Worm (Caenorhabditis elegans): Measurements from ENCODE around the gene srw-67.

The srw-67 gene

DNA sequence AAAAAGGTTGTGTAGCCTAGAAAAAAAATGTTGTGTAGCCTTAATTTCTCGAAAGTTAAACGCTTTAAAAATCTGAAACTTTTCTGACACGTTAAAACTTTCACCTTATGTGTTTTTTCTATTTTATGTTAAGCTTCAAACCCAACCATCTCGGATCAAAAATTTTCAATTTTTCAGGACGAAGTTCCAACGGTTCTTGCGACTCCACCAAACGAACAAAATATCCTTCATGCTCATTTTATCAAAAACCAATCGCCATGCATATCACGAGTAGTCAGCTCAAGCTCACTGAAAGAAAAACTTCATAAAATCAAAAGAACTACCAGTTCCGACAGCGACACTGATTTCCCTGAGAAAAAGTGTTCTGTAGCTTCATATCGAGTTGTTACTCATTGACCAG is 19.0 kb downstream of the srw-67 start:
- no peak for TF ChIP-seq ceh-82 (tag; optimal IDR thresholded peaks at IDR 0.05)
- no peak for TF ChIP-seq fkh-10 (GFP tag; optimal IDR thresholded peaks at IDR 0.05)
- TF ChIP-seq tbx-2 (tag; optimal IDR thresholded peaks at IDR 0.05) = no peak
- TF ChIP-seq aha-1 (tag; optimal IDR thresholded peaks at IDR 0.05) = no peak
- no peak for TF ChIP-seq snu-23 (GFP tag; optimal IDR thresholded peaks at IDR 0.05)
- no peak for TF ChIP-seq isw-1 (GFP tag; IDR thresholded peaks at IDR 0.05)
- no peak for TF ChIP-seq mdl-1 (tag; optimal IDR thresholded peaks at IDR 0.05)
- TF ChIP-seq dpl-1 (GFP tag; optimal IDR thresholded peaks at IDR 0.05) = no peak
- no peak for TF ChIP-seq efl-1 (optimal IDR thresholded peaks at IDR 0.05)
- no peak for TF ChIP-seq efl-1 (GFP tag; optimal IDR thresholded peaks at IDR 0.05 in 1 of 2)
- no peak for TF ChIP-seq nhr-12 (tag; optimal IDR thresholded peaks at IDR 0.05)

DNA sequence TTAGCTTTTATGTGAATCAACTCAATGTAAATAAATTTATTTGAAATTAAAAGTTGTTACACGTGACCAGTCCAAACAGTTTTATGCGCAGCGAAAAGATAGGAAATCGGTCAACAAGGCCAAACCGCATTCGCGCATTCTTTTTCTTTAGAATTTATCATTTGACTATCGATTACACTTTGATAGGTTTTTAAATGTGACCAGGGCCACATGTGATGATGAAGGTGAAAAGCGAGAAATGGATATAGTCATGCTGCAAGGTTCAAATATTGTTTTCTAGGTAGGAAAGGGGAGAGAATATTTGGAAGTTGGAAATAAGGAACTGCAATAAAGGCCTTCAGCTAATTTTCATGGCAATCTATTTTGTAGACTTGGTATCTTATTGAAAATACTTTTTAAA is 19.5 kb downstream of the srw-67 start:
- TF ChIP-seq nhr-47 (tag; optimal IDR thresholded peaks at IDR 0.05) (peak; percentile 57), nhr-71 (tag; optimal IDR thresholded peaks at IDR 0.05) (peak; percentile 80), ceh-82 (tag; optimal IDR thresholded peaks at IDR 0.05) (no peak), lin-15B (tag; optimal IDR thresholded peaks at IDR 0.05) (no peak), nhr-12 (tag; optimal IDR thresholded peaks at IDR 0.05) (no peak), isw-1 (GFP tag; IDR thresholded peaks at IDR 0.05) (no peak), snu-23 (GFP tag; optimal IDR thresholded peaks at IDR 0.05) (peak; percentile 74), nhr-237 (tag; optimal IDR thresholded peaks at IDR 0.05) (no peak), unc-62 (GFP tag; optimal IDR thresholded peaks at IDR 0.05) (no peak), fkh-10 (GFP tag; optimal IDR thresholded peaks at IDR 0.05) (no peak), aly-2 (tag; optimal IDR thresholded peaks at IDR 0.05) (no peak), ceh-88 (GFP tag; IDR thresholded peaks at IDR 0.05) (no peak; the same call in 1 of the 2 replicates), efl-3 (GFP tag; optimal IDR thresholded peaks at IDR 0.05) (no peak), unc-86 (tag; optimal IDR thresholded peaks at IDR 0.05) (no peak), Y116A8C.19 (tag; optimal IDR thresholded peaks at IDR 0.05; ENCODE audit: borderline replicate concordance) (no peak), xbp-1 (tag; optimal IDR thresholded peaks at IDR 0.05) (no peak), nhr-20 (tag; optimal IDR thresholded peaks at IDR 0.05) (peak; percentile 80), pqm-1 (tag; optimal IDR thresholded peaks at IDR 0.05) (no peak), rnt-1 (tag; optimal IDR thresholded peaks at IDR 0.05) (no peak), ztf-4 (tag; optimal IDR thresholded peaks at IDR 0.05) (peak; percentile 67), elt-2 (tag; optimal IDR thresholded peaks at IDR 0.05) (no peak), lin-35 (GFP tag; optimal IDR thresholded peaks at IDR 0.05) (peak in 1 of 2 experiments; percentile 84), snpc-4 (tag; optimal IDR thresholded peaks at IDR 0.05) (no peak), ceh-63 (GFP tag; optimal IDR thresholded peaks at IDR 0.05) (no peak), mep-1 (tag; optimal IDR thresholded peaks at IDR 0.05) (peak; percentile 58), lin-14 (GFP tag; optimal IDR thresholded peaks at IDR 0.05) (peak; percentile 71), alr-1 (tag; optimal IDR thresholded peaks at IDR 0.05; ENCODE audit: borderline replicate concordance) (no peak), lin-13 (GFP tag; optimal IDR thresholded peaks at IDR 0.05) (no peak), dpl-1 (GFP tag; optimal IDR thresholded peaks at IDR 0.05) (peak in 2 of 3 experiments; percentile 20 to 31), unc-130 (tag; optimal IDR thresholded peaks at IDR 0.05) (peak; percentile 72), F16B12.6 (tag; optimal IDR thresholded peaks at IDR 0.05) (no peak), dsc-1 (tag; optimal IDR thresholded peaks at IDR 0.05) (no peak), zip-4 (GFP tag; optimal IDR thresholded peaks at IDR 0.05) (no peak), nhr-76 (tag; optimal IDR thresholded peaks at IDR 0.05) (no peak), nhr-84 (tag; optimal IDR thresholded peaks at IDR 0.05) (no peak), swsn-7 (tag; optimal IDR thresholded peaks at IDR 0.05) (peak; percentile 4), ceh-8 (GFP tag; optimal IDR thresholded peaks at IDR 0.05) (no peak), C34B4.2 (tag; optimal IDR thresholded peaks at IDR 0.05) (no peak), lsy-2 (tag; optimal IDR thresholded peaks at IDR 0.05) (peak in 1 of 2 experiments; percentile 44), irx-1 (tag; optimal IDR thresholded peaks at IDR 0.05) (no peak), nhr-90 (tag; optimal IDR thresholded peaks at IDR 0.05; ENCODE audit: poor library complexity) (peak; percentile 77), ztf-11 (tag; optimal IDR thresholded peaks at IDR 0.05) (no peak), nhr-77 (tag; optimal IDR thresholded peaks at IDR 0.05) (no peak), efl-1 (optimal IDR thresholded peaks at IDR 0.05) (peak in 1 of 2 experiments; percentile 14), efl-1 (GFP tag; optimal IDR thresholded peaks at IDR 0.05 in 1 of 2) (peak in 1 of 2 experiments; percentile 1), hlh-4 (tag; optimal IDR thresholded peaks at IDR 0.05) (no peak), lin-39 (tag; optimal IDR thresholded peaks at IDR 0.05) (no peak), ama-1 (optimal IDR thresholded peaks at IDR 0.05) (peak; percentile 87)

All from whole organism, L1 larva.